Worm (Caenorhabditis elegans) whole organism, L3 larva: ENCODE measurements around the gene txt-19.

Experiments used
- ama-1 ChIP-seq: fragments of 150-350 bp; optimal IDR thresholded peaks from 2 replicates; lab custom pipeline; 2018
- daf-12 ChIP-seq: fragments of 150-350 bp; optimal IDR thresholded peaks from 2 replicates; lab custom pipeline; 2014; ENCODE audit warnings: missing biosample characterization, missing genetic modification reagents, missing genetic modification characterization
- fkh-2 ChIP-seq: fragments of 150-350 bp; optimal IDR thresholded peaks from 2 replicates; lab custom pipeline; 2014; ENCODE audit warnings: missing biosample characterization, missing genetic modification reagents, missing genetic modification characterization
- lin-39 ChIP-seq: fragments of 150-350 bp; optimal IDR thresholded peaks from 2 replicates; lab custom pipeline; 2018; ENCODE audit warnings: missing biosample characterization, missing genetic modification reagents, missing genetic modification characterization
- mml-1 ChIP-seq: fragments of 150-350 bp; sonication (generic microtip); optimal IDR thresholded peaks from 3 replicates; lab custom pipeline; 2014; ENCODE audit warnings: missing biosample characterization, missing genetic modification characterization
- nhr-25 ChIP-seq: sonication (generic microtip); optimal IDR thresholded peaks from 2 replicates; lab custom pipeline; 2017; ENCODE audit warnings: missing biosample characterization, missing genetic modification characterization
- nhr-28 ChIP-seq: fragments of 150-350 bp; optimal IDR thresholded peaks from 2 replicates; lab custom pipeline; 2014; ENCODE audit warnings: missing biosample characterization, missing genetic modification characterization
- nhr-67 ChIP-seq: fragments of 150-350 bp; optimal IDR thresholded peaks from 2 replicates; lab custom pipeline; 2014; ENCODE audit warnings: missing biosample characterization, missing genetic modification characterization
- pqm-1 ChIP-seq: fragments of 150-350 bp; optimal IDR thresholded peaks from 2 replicates; lab custom pipeline; 2017; ENCODE audit warnings: missing biosample characterization, missing genetic modification characterization, inconsistent platforms
- snpc-4 ChIP-seq: fragments of 150-350 bp; optimal IDR thresholded peaks from 2 replicates; lab custom pipeline; 2014; ENCODE audit warnings: missing biosample characterization, missing genetic modification characterization

ce11 chrIV:12840873-12841272 lies 4.8 kb upstream of the txt-19 start:
- TF ChIP-seq lin-39 (tag; lab: Kevin White, UChicago) (no peak), nhr-28 (no peak), pqm-1 (no peak), ama-1 (lab: Kevin White, UChicago) (no peak), mml-1 (tag; lab: Kevin White, UChicago) (no peak), fkh-2 (tag; lab: Kevin White, UChicago) (no peak), snpc-4 (tag; lab: Kevin White, UChicago) (no peak), nhr-67 (tag; lab: Kevin White, UChicago) (no peak), daf-12 (tag; lab: Kevin White, UChicago) (no peak), nhr-25 (no peak)
